Worm (Caenorhabditis elegans) whole organism, L3 larva: ENCODE measurements around the gene str-260.

Experiments
- R02D3.7 ChIP-seq: fragments of 150-350 bp; optimal IDR thresholded peaks from 2 replicates; lab custom pipeline; 2014; ENCODE audit warnings: missing biosample characterization, missing genetic modification characterization
- ZK546.5 ChIP-seq: sonication (generic microtip); optimal IDR thresholded peaks from 2 replicates; lab custom pipeline; 2017; ENCODE audit warnings: missing biosample characterization, missing genetic modification characterization
- ama-1 ChIP-seq: fragments of 150-350 bp; optimal IDR thresholded peaks from 2 replicates; lab custom pipeline; 2018
- ceh-16 ChIP-seq: sonication (generic microtip); optimal IDR thresholded peaks from 2 replicates; lab custom pipeline; 2017; ENCODE audit warnings: missing biosample characterization, missing genetic modification characterization
- ceh-28 ChIP-seq: fragments of 150-350 bp; optimal IDR thresholded peaks from 2 replicates; lab custom pipeline; 2014; ENCODE audit warnings: missing biosample characterization, missing genetic modification reagents, missing genetic modification characterization
- ceh-82 ChIP-seq: fragments of 150-350 bp; optimal IDR thresholded peaks from 2 replicates; lab custom pipeline; 2014; ENCODE audit warnings: missing biosample characterization, missing genetic modification characterization
- ceh-9 ChIP-seq: sonication (generic microtip); optimal IDR thresholded peaks from 2 replicates; lab custom pipeline; 2018; ENCODE audit warnings: missing biosample characterization, missing genetic modification characterization
- daf-12 ChIP-seq: fragments of 150-350 bp; optimal IDR thresholded peaks from 2 replicates; lab custom pipeline; 2014; ENCODE audit warnings: missing biosample characterization, missing genetic modification reagents, missing genetic modification characterization
- egl-27 ChIP-seq: sonication (generic microtip); optimal IDR thresholded peaks from 4 replicates; lab custom pipeline; 2017; ENCODE audit warnings: missing biosample characterization, missing genetic modification reagents, missing genetic modification characterization
- egl-5 ChIP-seq: fragments of 150-350 bp; optimal IDR thresholded peaks from 2 replicates; lab custom pipeline; 2017; ENCODE audit warnings: missing biosample characterization, missing genetic modification reagents, missing genetic modification characterization, inconsistent platforms
- elt-1 ChIP-seq: fragments of 150-350 bp; optimal IDR thresholded peaks from 2 replicates; lab custom pipeline; 2014; ENCODE audit warnings: missing biosample characterization, missing genetic modification characterization
- elt-2 ChIP-seq: sonication (generic microtip); optimal IDR thresholded peaks from 2 replicates; lab custom pipeline; 2016; ENCODE audit warnings: missing genetic modification reagents, mild to moderate bottlenecking, missing genetic modification characterization, missing compliant biosample characterization
- fkh-10 ChIP-seq: sonication (generic microtip); optimal IDR thresholded peaks from 2 replicates; lab custom pipeline; 2017; ENCODE audit warnings: missing biosample characterization, missing genetic modification reagents, missing genetic modification characterization
- fkh-2 ChIP-seq: fragments of 150-350 bp; optimal IDR thresholded peaks from 2 replicates; lab custom pipeline; 2014; ENCODE audit warnings: missing biosample characterization, missing genetic modification reagents, missing genetic modification characterization
- fos-1 ChIP-seq: fragments of 150-350 bp; optimal IDR thresholded peaks from 2 replicates; lab custom pipeline; 2014; ENCODE audit warnings: missing biosample characterization, missing genetic modification characterization
- hmg-11 ChIP-seq: sonication (generic microtip); optimal IDR thresholded peaks from 2 replicates; lab custom pipeline; 2016; ENCODE audit warnings: missing genetic modification characterization, missing compliant biosample characterization
- jun-1 ChIP-seq: fragments of 150-350 bp; optimal IDR thresholded peaks from 2 replicates; lab custom pipeline; 2014; ENCODE audit warnings: missing biosample characterization, missing genetic modification reagents, missing genetic modification characterization
- lin-39 ChIP-seq: fragments of 150-350 bp; optimal IDR thresholded peaks from 2 replicates; lab custom pipeline; 2018; ENCODE audit warnings: missing biosample characterization, missing genetic modification reagents, missing genetic modification characterization
- lsy-12 ChIP-seq: sonication (generic microtip); optimal IDR thresholded peaks from 2 replicates; lab custom pipeline; 2016; ENCODE audit warnings: mild to moderate bottlenecking, missing genetic modification characterization, missing compliant biosample characterization
- mdl-1 ChIP-seq: fragments of 150-350 bp; optimal IDR thresholded peaks from 2 replicates; lab custom pipeline; 2014; ENCODE audit warnings: missing biosample characterization, missing genetic modification characterization
- mml-1 ChIP-seq: fragments of 150-350 bp; sonication (generic microtip); optimal IDR thresholded peaks from 3 replicates; lab custom pipeline; 2014; ENCODE audit warnings: missing biosample characterization, missing genetic modification characterization
- nfya-1 ChIP-seq: sonication (generic microtip); optimal IDR thresholded peaks from 2 replicates; lab custom pipeline; 2017; ENCODE audit warnings: missing genetic modification characterization, mild to moderate bottlenecking, missing compliant biosample characterization, antibody characterized with exemption, moderate library complexity; ENCODE audit not compliant: insufficient read depth
- nhr-11 ChIP-seq: fragments of 150-350 bp; optimal IDR thresholded peaks from 2 replicates; lab custom pipeline; 2014; ENCODE audit warnings: missing biosample characterization, missing genetic modification characterization
- nhr-12 ChIP-seq: fragments of 150-350 bp; optimal IDR thresholded peaks from 2 replicates; lab custom pipeline; 2014; ENCODE audit warnings: missing biosample characterization, missing genetic modification characterization
- nhr-23 ChIP-seq: fragments of 150-350 bp; optimal IDR thresholded peaks from 2 replicates; lab custom pipeline; 2014; ENCODE audit warnings: missing biosample characterization, missing genetic modification reagents, missing genetic modification characterization
- nhr-237 ChIP-seq: fragments of 150-350 bp; optimal IDR thresholded peaks from 2 replicates; lab custom pipeline; 2014; ENCODE audit warnings: missing biosample characterization, missing genetic modification characterization
- nhr-76 ChIP-seq: fragments of 150-350 bp; sonication (generic microtip); optimal IDR thresholded peaks from 5 replicates; lab custom pipeline; 2014; ENCODE audit warnings: missing biosample characterization, missing genetic modification characterization
- nhr-77 ChIP-seq: fragments of 150-350 bp; optimal IDR thresholded peaks from 2 replicates; lab custom pipeline; 2014; ENCODE audit warnings: missing biosample characterization, missing genetic modification characterization
- pqm-1 ChIP-seq: fragments of 150-350 bp; optimal IDR thresholded peaks from 2 replicates; lab custom pipeline; 2017; ENCODE audit warnings: missing biosample characterization, missing genetic modification characterization, inconsistent platforms
- sea-2 ChIP-seq: fragments of 150-350 bp; sonication (generic microtip); optimal IDR thresholded peaks from 4 replicates; lab custom pipeline; 2014; ENCODE audit warnings: missing biosample characterization, missing genetic modification reagents, missing genetic modification characterization
- skn-1 ChIP-seq: fragments of 150-350 bp; optimal IDR thresholded peaks from 2 replicates; lab custom pipeline; 2014; ENCODE audit warnings: missing biosample characterization, missing genetic modification characterization
- snpc-4 ChIP-seq: fragments of 150-350 bp; optimal IDR thresholded peaks from 2 replicates; lab custom pipeline; 2014; ENCODE audit warnings: missing biosample characterization, missing genetic modification characterization
- unc-39 ChIP-seq: sonication (generic microtip); optimal IDR thresholded peaks from 4 replicates; lab custom pipeline; 2017; ENCODE audit warnings: missing biosample characterization, missing genetic modification characterization
- unc-62 ChIP-seq: fragments of 150-350 bp; sonication (generic microtip); optimal IDR thresholded peaks from 4 replicates; lab custom pipeline; 2014; ENCODE audit warnings: missing biosample characterization, missing genetic modification reagents, missing genetic modification characterization
- ztf-4 ChIP-seq: fragments of 150-350 bp; optimal IDR thresholded peaks from 2 replicates; lab custom pipeline; 2014; ENCODE audit warnings: missing biosample characterization, missing genetic modification characterization

Gene str-260

DNA sequence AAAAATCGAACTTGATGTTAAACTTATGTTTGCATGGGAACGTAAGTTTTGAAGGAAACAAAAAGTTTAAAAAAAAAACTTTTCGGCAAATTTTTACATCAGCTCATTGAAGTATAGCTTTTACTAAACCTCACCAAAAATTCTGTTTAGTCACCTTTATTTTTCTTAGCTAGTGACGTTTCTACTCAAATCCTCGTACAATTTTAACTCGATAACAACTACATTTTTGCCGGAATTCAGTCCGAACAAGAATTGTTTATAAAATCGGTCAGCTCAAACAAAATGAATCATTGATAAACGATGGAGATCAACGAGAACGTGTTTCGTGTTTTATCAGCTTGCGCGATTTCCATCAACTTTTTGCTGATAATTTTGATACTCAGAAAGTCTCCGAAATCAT is at the start of gene str-260:
str-260 (plus strand) TSS at position 301 of the 400 bp plus-strand sequence.
- TF ChIP-seq nhr-12 (tag; lab: Kevin White, UChicago) (no peak), ama-1 (no peak), egl-5 (tag; lab: Kevin White, UChicago) (no peak), nhr-11 (no peak), ZK546.5 (tag; lab: Kevin White, UChicago) (no peak), unc-39 (tag; lab: Kevin White, UChicago) (no peak), ceh-9 (tag; lab: Kevin White, UChicago) (no peak), mml-1 (tag; lab: Kevin White, UChicago) (no peak), ceh-16 (tag; lab: Kevin White, UChicago) (no peak), nhr-77 (tag; lab: Kevin White, UChicago) (no peak), daf-12 (tag; lab: Kevin White, UChicago) (no peak)

DNA sequence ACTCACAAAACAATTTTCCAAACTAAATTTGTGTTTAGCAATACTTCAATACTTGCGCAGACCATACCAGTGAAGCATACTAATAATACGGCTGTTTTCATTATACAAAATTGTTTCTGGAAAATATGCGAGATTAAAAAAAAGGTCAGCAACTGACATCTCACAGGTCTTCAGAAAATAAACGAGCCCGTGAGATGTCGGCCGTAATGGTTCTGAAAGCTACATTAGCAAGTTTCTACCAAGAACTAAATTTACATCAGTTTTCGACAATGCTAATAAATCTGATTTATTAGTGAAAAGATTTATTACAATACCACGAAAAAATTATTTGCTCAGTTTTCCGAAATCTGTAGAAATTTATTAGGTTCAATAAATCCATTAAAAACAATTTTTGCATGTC is 49.5 kb upstream of the str-260 start, which contains the start of gene srbc-31:
srbc-31 (minus strand) TSS at position 101 of the 400 bp plus-strand sequence.
- TF ChIP-seq ceh-82 (tag; lab: Kevin White, UChicago) = no peak
- no peak for TF ChIP-seq sea-2 (GFP tag; lab: Kevin White, UChicago)
- no peak for TF ChIP-seq nhr-77 (tag; lab: Kevin White, UChicago)
- no peak for TF ChIP-seq egl-27 (tag; lab: Kevin White, UChicago)
- TF ChIP-seq ceh-9 (tag; lab: Kevin White, UChicago) = no peak
- no peak for TF ChIP-seq fkh-10 (GFP tag; lab: Kevin White, UChicago)
- TF ChIP-seq R02D3.7 (tag; lab: Kevin White, UChicago) = no peak
- no peak for TF ChIP-seq jun-1
- no peak for TF ChIP-seq fos-1 (tag; lab: Kevin White, UChicago)
- no peak for TF ChIP-seq elt-1 (tag; lab: Kevin White, UChicago)
- no peak for TF ChIP-seq nhr-76 (tag; lab: Kevin White, UChicago)
- no peak for TF ChIP-seq unc-39 (tag; lab: Kevin White, UChicago)
- no peak for TF ChIP-seq daf-12 (tag; lab: Kevin White, UChicago)
- no peak for TF ChIP-seq nhr-237 (tag; lab: Kevin White, UChicago)
- TF ChIP-seq nfya-1 (tag; lab: Kevin White, UChicago) = no peak
- TF ChIP-seq pqm-1 (tag; lab: Kevin White, UChicago) = no peak
- no peak for TF ChIP-seq snpc-4 (tag; lab: Kevin White, UChicago)
- no peak for TF ChIP-seq lsy-12
- TF ChIP-seq nhr-23 = no peak
- TF ChIP-seq, all 47 proteins: peak for 0

ce11 chrV:3480346-3480745 is 46.6 kb upstream of the str-260 start, which contains the start of gene srbc-30:
TSS of gene srbc-30 (minus strand) at chrV:3480446.
- TF ChIP-seq fkh-2 (tag; lab: Kevin White, UChicago) = no peak
- no peak for TF ChIP-seq fkh-10 (GFP tag; lab: Kevin White, UChicago)
- no peak for TF ChIP-seq nhr-23
- no peak for TF ChIP-seq elt-1 (tag; lab: Kevin White, UChicago)
- TF ChIP-seq ama-1 = no peak
- TF ChIP-seq ceh-28 (tag; lab: Kevin White, UChicago) = no peak
- TF ChIP-seq sea-2 (GFP tag; lab: Kevin White, UChicago) = no peak
- TF ChIP-seq ZK546.5 (tag; lab: Kevin White, UChicago) = no peak
- no peak for TF ChIP-seq mml-1 (tag; lab: Kevin White, UChicago)
- no peak for TF ChIP-seq nhr-11
- no peak for TF ChIP-seq hmg-11 (tag; lab: Kevin White, UChicago)
- TF ChIP-seq egl-27 (tag; lab: Kevin White, UChicago) = no peak
- no peak for TF ChIP-seq mdl-1 (tag; lab: Kevin White, UChicago)
- TF ChIP-seq nfya-1 (tag; lab: Kevin White, UChicago) = no peak
- no peak for TF ChIP-seq unc-62 (GFP tag; lab: Kevin White, UChicago)

DNA sequence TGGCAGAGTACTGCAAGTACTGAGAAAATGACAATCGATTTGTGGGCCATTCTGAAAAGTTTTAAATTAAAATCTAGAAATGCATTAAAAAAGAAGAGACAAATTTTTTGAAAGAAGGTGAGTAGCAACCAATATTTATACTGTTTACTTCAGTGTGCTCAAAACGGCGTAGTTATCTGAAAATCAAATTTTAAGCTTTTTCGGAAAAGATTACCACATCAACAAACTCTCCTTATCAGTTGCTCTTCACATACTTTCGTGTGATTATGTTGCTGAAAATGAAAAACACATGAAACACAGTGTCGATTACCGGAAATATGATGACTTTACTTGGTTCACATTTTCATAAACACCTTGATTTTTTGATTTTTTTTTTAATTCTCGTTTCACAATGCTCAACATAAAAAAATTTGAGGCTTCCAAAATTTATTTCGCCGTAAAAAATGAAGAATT is 44.4 kb upstream of the str-260 start, which contains the start of gene lys-7:
lys-7 (minus strand) TSS at position 51 of the 453 bp plus-strand sequence.
- TF ChIP-seq mml-1 (tag; lab: Kevin White, UChicago) (no peak), pqm-1 (tag; lab: Kevin White, UChicago) (peak; percentile 2), jun-1 (peak; percentile 23), elt-2 (tag; lab: Kevin White, UChicago) (peak; percentile 67)

ce11 chrV:3484702-3485101 is 42.3 kb upstream of the str-260 start, which contains the start of gene srbc-33:
TSS of gene srbc-33 (minus strand) at chrV:3484802.
- TF ChIP-seq lin-39 (tag; lab: Kevin White, UChicago) (no peak), ceh-28 (tag; lab: Kevin White, UChicago) (no peak), skn-1 (tag; lab: Kevin White, UChicago) (no peak), nhr-77 (tag; lab: Kevin White, UChicago) (no peak), ztf-4 (no peak), mdl-1 (tag; lab: Kevin White, UChicago) (no peak), nhr-11 (no peak)
